Worm (Caenorhabditis elegans): ENCODE measurements around the gene srz-13.

Gene srz-13

DNA sequence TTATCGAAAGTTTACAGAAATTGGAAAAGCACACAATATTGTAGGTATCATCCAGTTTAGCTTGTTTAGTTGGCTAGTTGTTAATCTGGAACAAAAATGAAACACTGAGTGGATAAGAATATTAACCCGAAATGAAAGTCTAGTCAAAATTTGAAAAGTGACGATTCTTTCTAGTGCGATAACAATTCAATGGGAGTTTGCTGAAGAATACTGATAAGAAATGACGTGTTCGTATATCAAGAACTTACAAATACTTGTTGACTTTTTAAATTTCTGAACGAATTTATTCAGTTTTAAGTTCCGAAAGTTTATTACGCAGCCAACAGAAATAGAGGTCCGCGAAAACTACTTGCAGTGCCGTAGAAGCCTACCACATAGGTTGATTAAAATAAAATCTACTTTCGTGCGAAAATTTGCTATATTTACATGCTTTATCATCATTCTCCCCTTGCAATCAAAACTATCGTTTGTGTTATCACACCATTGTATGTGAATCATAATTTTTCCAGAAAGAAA lies 39.1 kb upstream of the srz-13 start, which contains the start of gene fbxa-88:
fbxa-88 (minus strand) TSS at position 51 of the 516 bp plus-strand sequence.
- TF ChIP-seq dpl-1 (GFP tag; optimal IDR thresholded peaks at IDR 0.05) (no peak), lin-39 (tag; optimal IDR thresholded peaks at IDR 0.05) (no peak), snpc-4 (tag; optimal IDR thresholded peaks at IDR 0.05) (no peak), nhr-76 (tag; optimal IDR thresholded peaks at IDR 0.05) (no peak), nhr-20 (tag; optimal IDR thresholded peaks at IDR 0.05) (peak; percentile 12), nhr-77 (tag; optimal IDR thresholded peaks at IDR 0.05) (no peak), F16B12.6 (tag; optimal IDR thresholded peaks at IDR 0.05) (no peak), pag-3 (tag; optimal IDR thresholded peaks at IDR 0.05; ENCODE audit: borderline replicate concordance, insufficient read depth) (no peak), egl-27 (tag; optimal IDR thresholded peaks at IDR 0.05) (no peak), fkh-4 (tag; optimal IDR thresholded peaks at IDR 0.05; ENCODE audit: borderline replicate concordance) (no peak), unc-62 (GFP tag; optimal IDR thresholded peaks at IDR 0.05) (no peak), egl-13 (tag; optimal IDR thresholded peaks at IDR 0.05) (no peak), lin-13 (GFP tag; optimal IDR thresholded peaks at IDR 0.05) (no peak), hpl-2 (GFP tag; optimal IDR thresholded peaks at IDR 0.05) (no peak), elt-2 (tag; optimal IDR thresholded peaks at IDR 0.05) (peak; percentile 80), grh-1 (GFP tag; IDR thresholded peaks at IDR 0.05) (no peak), pqm-1 (tag; optimal IDR thresholded peaks at IDR 0.05) (peak; percentile 47), efl-1 (optimal IDR thresholded peaks at IDR 0.05) (no peak), efl-1 (GFP tag; optimal IDR thresholded peaks at IDR 0.05 in 1 of 2) (no peak)

DNA sequence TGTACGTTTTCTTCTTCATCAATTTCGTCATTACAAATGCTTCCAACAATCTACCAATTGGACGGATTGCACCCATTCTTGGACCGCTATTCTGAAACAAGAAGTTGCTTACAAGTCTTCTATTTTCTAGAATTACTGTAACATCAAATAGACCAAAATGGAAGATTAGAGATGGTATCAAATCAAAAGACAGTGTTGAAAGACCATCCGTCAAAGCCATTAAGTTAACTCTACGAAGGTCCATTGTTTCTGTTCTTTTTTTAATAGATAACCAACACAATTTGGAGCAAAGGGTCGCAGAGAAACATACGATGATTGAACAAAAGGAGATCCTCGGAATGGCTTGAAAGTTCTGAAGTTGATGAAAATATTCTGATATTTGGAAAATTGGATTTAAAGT lies 37.2 kb upstream of the srz-13 start:
- TF ChIP-seq ceh-63 (GFP tag; optimal IDR thresholded peaks at IDR 0.05) (no peak), fkh-4 (tag; optimal IDR thresholded peaks at IDR 0.05; ENCODE audit: borderline replicate concordance) (no peak), pqm-1 (tag; optimal IDR thresholded peaks at IDR 0.05) (no peak), mep-1 (tag; optimal IDR thresholded peaks at IDR 0.05) (no peak), C16A3.4 (tag; optimal IDR thresholded peaks at IDR 0.05) (no peak), jun-1 (tag; optimal IDR thresholded peaks at IDR 0.05) (no peak), elt-3 (tag; optimal IDR thresholded peaks at IDR 0.05) (no peak), lsy-2 (tag; optimal IDR thresholded peaks at IDR 0.05) (no peak), dsc-1 (tag; optimal IDR thresholded peaks at IDR 0.05) (no peak), nhr-28 (tag; optimal IDR thresholded peaks at IDR 0.05) (no peak)

- TF ChIP-seq ztf-4 (tag; optimal IDR thresholded peaks at IDR 0.05) (no peak), efl-1 (optimal IDR thresholded peaks at IDR 0.05) (no peak), efl-1 (GFP tag; optimal IDR thresholded peaks at IDR 0.05 in 1 of 2) (no peak), snpc-4 (tag; optimal IDR thresholded peaks at IDR 0.05) (no peak), hpl-2 (GFP tag; optimal IDR thresholded peaks at IDR 0.05) (no peak), nhr-71 (tag; optimal IDR thresholded peaks at IDR 0.05) (no peak), nhr-47 (tag; optimal IDR thresholded peaks at IDR 0.05) (no peak), Y116A8C.19 (tag; optimal IDR thresholded peaks at IDR 0.05; ENCODE audit: borderline replicate concordance) (no peak), grh-1 (GFP tag; IDR thresholded peaks at IDR 0.05) (no peak), alr-1 (tag; optimal IDR thresholded peaks at IDR 0.05; ENCODE audit: borderline replicate concordance) (no peak), ceh-63 (GFP tag; optimal IDR thresholded peaks at IDR 0.05) (no peak), lin-15B (tag; optimal IDR thresholded peaks at IDR 0.05) (no peak), ceh-88 (GFP tag; IDR thresholded peaks at IDR 0.05) (no peak), lin-39 (tag; optimal IDR thresholded peaks at IDR 0.05) (no peak)
These were observed 33.4 kb upstream of the srz-13 start, which contains the start of gene F10A3.4 for ce11 chrV:16148805-16149204. Gene F10A3.4 (plus strand): TSS chrV:16149105.

- TF ChIP-seq skn-1 (tag; optimal IDR thresholded peaks at IDR 0.05), result no peak
- TF ChIP-seq aly-2 (tag; optimal IDR thresholded peaks at IDR 0.05), result no peak
- TF ChIP-seq lin-14 (GFP tag; optimal IDR thresholded peaks at IDR 0.05), result no peak
- no peak for TF ChIP-seq unc-62 (GFP tag; optimal IDR thresholded peaks at IDR 0.05)
- no peak for TF ChIP-seq nhr-19 (GFP tag; conservative IDR thresholded peaks at IDR 0.05)
- no peak for TF ChIP-seq lsy-2 (tag; optimal IDR thresholded peaks at IDR 0.05)
- TF ChIP-seq hlh-17 (GFP tag; optimal IDR thresholded peaks at IDR 0.05; ENCODE audit: borderline replicate concordance), result no peak
- no peak for TF ChIP-seq tbx-2 (tag; optimal IDR thresholded peaks at IDR 0.05)
These were observed 28.8 kb upstream of the srz-13 start, which contains the start of gene str-254 for ce11 chrV:16153375-16153774. Gene str-254 (minus strand): TSS chrV:16153475.

Measured in whole organism, L1 larva.